In genomic region chr3L:636434-636833, dm6 we compare ENCODE assay signal across 1 fruit fly cellular context.
TF ChIP-seq lines count a peak whose summit lies in the region.

No protein-coding gene starts in this region.

TF ChIP-seq in whole organism, embryonic, 481 proteins besides CTCF, POLR2A, EP300 and RAD21 (continued from another document and continues in another):
- TF ChIP-seq zen2 (GFP tag; IDR thresholded peaks at IDR 0.05; lab: Robert Waterston, UW; ENCODE audit: partially characterized antibody) (no peak), jing (GFP tag; optimal IDR thresholded peaks at IDR 0.05; lab: Kevin White, UChicago) (peak; percentile 59), zen (tag; optimal IDR thresholded peaks at IDR 0.05; lab: Kevin White, UChicago) (peak; percentile 49), Gsc (GFP tag; IDR thresholded peaks at IDR 0.05; lab: Robert Waterston, UW) (peak; percentile 57), prd (optimal IDR thresholded peaks at IDR 0.05; lab: Kevin White, UChicago) (no peak), prd (GFP tag; IDR thresholded peaks at IDR 0.05; lab: Robert Waterston, UW) (peak; percentile 80; the same call in 2 of the 3 replicates), tx (GFP tag; optimal IDR thresholded peaks at IDR 0.05; lab: Kevin White, UChicago) (peak; percentile 12), kay (GFP tag; optimal IDR thresholded peaks at IDR 0.05; lab: Kevin White, UChicago) (peak; percentile 40), CG5180 (GFP tag; optimal IDR thresholded peaks at IDR 0.05; lab: Kevin White, UChicago) (peak; percentile 15), z (GFP tag; IDR thresholded peaks at IDR 0.05; lab: Robert Waterston, UW) (no peak), CG11093 (GFP tag; IDR thresholded peaks at IDR 0.05; lab: Robert Waterston, UW) (0 out of 3 replicates have a peak, but pooled peaks have one; percentile 36), CG10209 (GFP tag; optimal IDR thresholded peaks at IDR 0.05; lab: Kevin White, UChicago) (peak; percentile 70), HHEX (GFP tag; optimal IDR thresholded peaks at IDR 0.05; lab: Kevin White, UChicago) (peak; percentile 6), pho (GFP tag; optimal IDR thresholded peaks at IDR 0.05; lab: Kevin White, UChicago) (no peak), CG13894 (tag; optimal IDR thresholded peaks at IDR 0.05; lab: Kevin White, UChicago) (no peak), CG32767 (GFP tag; IDR thresholded peaks at IDR 0.05; lab: Robert Waterston, UW) (peak; percentile 50; the same call in 1 of the 2 replicates), chif (GFP tag; optimal IDR thresholded peaks at IDR 0.05; lab: Kevin White, UChicago) (peak; percentile 70 to 73), vvl (GFP tag; IDR thresholded peaks at IDR 0.05; lab: Robert Waterston, UW) (peak; percentile 82), lmd (GFP tag; IDR thresholded peaks at IDR 0.05; lab: Robert Waterston, UW) (peak; percentile 77), CG33557 (GFP tag; optimal IDR thresholded peaks at IDR 0.05; lab: Kevin White, UChicago) (no peak), ATbp (GFP tag; optimal IDR thresholded peaks at IDR 0.05; lab: Kevin White, UChicago) (peak; percentile 80), Hmr (GFP tag; optimal IDR thresholded peaks at IDR 0.05; lab: Kevin White, UChicago) (no peak), MTF-1 (GFP tag; optimal IDR thresholded peaks at IDR 0.05; lab: Kevin White, UChicago; ENCODE audit: borderline replicate concordance) (peak; percentile 2), h (optimal IDR thresholded peaks at IDR 0.05; lab: Kevin White, UChicago) (no peak), Blimp-1 (GFP tag; optimal IDR thresholded peaks at IDR 0.05; lab: Kevin White, UChicago) (peak; percentile 84), Fer3 (tag; optimal IDR thresholded peaks at IDR 0.05; lab: Kevin White, UChicago) (no peak), CG7556 (GFP tag; optimal IDR thresholded peaks at IDR 0.05; lab: Kevin White, UChicago) (peak; percentile 27), MESR4 (GFP tag; optimal IDR thresholded peaks at IDR 0.05; lab: Kevin White, UChicago) (no peak), bcd (GFP tag; optimal IDR thresholded peaks at IDR 0.05; lab: Kevin White, UChicago) (peak; percentile 29), sug (tag; optimal IDR thresholded peaks at IDR 0.05; lab: Kevin White, UChicago) (no peak), ind (GFP tag; optimal IDR thresholded peaks at IDR 0.05; lab: Kevin White, UChicago) (peak; percentile 69), CkIIα-i1 (GFP tag; IDR thresholded peaks at IDR 0.05; lab: Robert Waterston, UW) (no peak), CG15073 (GFP tag; optimal IDR thresholded peaks at IDR 0.05; lab: Kevin White, UChicago) (no peak), gt (GFP tag; IDR thresholded peaks at IDR 0.05; lab: Robert Waterston, UW) (no peak), lab (GFP tag; optimal IDR thresholded peaks at IDR 0.05; lab: Kevin White, UChicago) (peak; percentile 54), lola (GFP tag; optimal IDR thresholded peaks at IDR 0.05; lab: Kevin White, UChicago) (peak in 1 of 3 experiments; percentile 64), ase (GFP tag; IDR thresholded peaks at IDR 0.05; lab: Robert Waterston, UW) (peak; percentile 60; the same call in 1 of the 3 replicates), NC2α (GFP tag; optimal IDR thresholded peaks at IDR 0.05; lab: Kevin White, UChicago) (no peak), Ets65A (GFP tag; lab: Kevin White, UChicago) (peak; percentile 3), ttk (GFP tag; IDR thresholded peaks at IDR 0.05; lab: Robert Waterston, UW) (peak; percentile 59; the same call in 1 of the 2 replicates), nom (GFP tag; optimal IDR thresholded peaks at IDR 0.05; lab: Kevin White, UChicago) (no peak), nerfin-1 (tag; optimal IDR thresholded peaks at IDR 0.05; lab: Kevin White, UChicago) (peak; percentile 36), CG18476 (GFP tag; optimal IDR thresholded peaks at IDR 0.05; lab: Kevin White, UChicago) (peak; percentile 47), HmgD (GFP tag; optimal IDR thresholded peaks at IDR 0.05; lab: Kevin White, UChicago) (no peak), CG15269 (tag; optimal IDR thresholded peaks at IDR 0.05; lab: Kevin White, UChicago) (peak; percentile 38), CG6689 (GFP tag; IDR thresholded peaks at IDR 0.05; lab: Robert Waterston, UW) (peak; percentile 72), unc-4 (GFP tag; IDR thresholded peaks at IDR 0.05; lab: Robert Waterston, UW; ENCODE audit: partially characterized antibody) (no peak), CG6854 (GFP tag; optimal IDR thresholded peaks at IDR 0.05; lab: Kevin White, UChicago) (no peak), CG10366 (GFP tag; IDR thresholded peaks at IDR 0.05; lab: Robert Waterston, UW) (peak; percentile 72), CG32532 (GFP tag; IDR thresholded peaks at IDR 0.05; lab: Robert Waterston, UW) (peak; percentile 33; the same call in 1 of the 2 replicates), CG13287 (GFP tag; IDR thresholded peaks at IDR 0.05; lab: Robert Waterston, UW; ENCODE audit: partially characterized antibody) (no peak), CG8290 (GFP tag; optimal IDR thresholded peaks at IDR 0.05; lab: Kevin White, UChicago) (no peak), CG8290 (tag; optimal IDR thresholded peaks at IDR 0.05; lab: Kevin White, UChicago) (peak in 1 of 2 experiments; percentile 63), CG17829 (tag; optimal IDR thresholded peaks at IDR 0.05; lab: Kevin White, UChicago) (peak; percentile 72), Mad (GFP tag; optimal IDR thresholded peaks at IDR 0.05; lab: Kevin White, UChicago) (peak; percentile 57), da (GFP tag; optimal IDR thresholded peaks at IDR 0.05; lab: Kevin White, UChicago) (no peak), CG10267 (tag; optimal IDR thresholded peaks at IDR 0.05; lab: Kevin White, UChicago) (peak; percentile 38), Pdp1 (GFP tag; optimal IDR thresholded peaks at IDR 0.05; lab: Kevin White, UChicago) (peak; percentile 25 to 36), trh (GFP tag; optimal IDR thresholded peaks at IDR 0.05; lab: Kevin White, UChicago) (peak; percentile 15), ara (GFP tag; IDR thresholded peaks at IDR 0.05; lab: Robert Waterston, UW) (peak; percentile 77), sima (GFP tag; optimal IDR thresholded peaks at IDR 0.05; lab: Kevin White, UChicago) (no peak), E2f1 (GFP tag; IDR thresholded peaks at IDR 0.05; lab: Robert Waterston, UW) (peak; percentile 62), CG8388 (GFP tag; optimal IDR thresholded peaks at IDR 0.05; lab: Kevin White, UChicago) (peak; percentile 84), bbx (GFP tag; IDR thresholded peaks at IDR 0.05; lab: Robert Waterston, UW; ENCODE audit: partially characterized antibody) (no peak), chm (GFP tag; IDR thresholded peaks at IDR 0.05; lab: Robert Waterston, UW) (no peak), CG2889 (GFP tag; IDR thresholded peaks at IDR 0.05; lab: Robert Waterston, UW) (no peak), wek (GFP tag; optimal IDR thresholded peaks at IDR 0.05; lab: Kevin White, UChicago) (no peak), ato (GFP tag; IDR thresholded peaks at IDR 0.05; lab: Robert Waterston, UW; ENCODE audit: partially characterized antibody) (no peak), CG2129 (GFP tag; IDR thresholded peaks at IDR 0.05; lab: Robert Waterston, UW; ENCODE audit: partially characterized antibody) (no peak), Hr39 (optimal IDR thresholded peaks at IDR 0.05; lab: Kevin White, UChicago) (no peak), CG15601 (tag; optimal IDR thresholded peaks at IDR 0.05; lab: Kevin White, UChicago) (peak; percentile 56), Hsf (GFP tag; optimal IDR thresholded peaks at IDR 0.05; lab: Kevin White, UChicago) (peak; percentile 57), CG3995 (GFP tag; optimal IDR thresholded peaks at IDR 0.05; lab: Kevin White, UChicago) (no peak), CG17359 (tag; optimal IDR thresholded peaks at IDR 0.05; lab: Kevin White, UChicago) (peak; percentile 75), grau (tag; optimal IDR thresholded peaks at IDR 0.05; lab: Kevin White, UChicago) (peak; percentile 60), zf30C (GFP tag; optimal IDR thresholded peaks at IDR 0.05; lab: Kevin White, UChicago) (no peak), NC2β (GFP tag; optimal IDR thresholded peaks at IDR 0.05; lab: Kevin White, UChicago) (peak; percentile 64), CG5245 (GFP tag; optimal IDR thresholded peaks at IDR 0.05; lab: Kevin White, UChicago) (peak; percentile 65), CG15011 (GFP tag; optimal IDR thresholded peaks at IDR 0.05; lab: Kevin White, UChicago) (no peak), CG9727 (GFP tag; optimal IDR thresholded peaks at IDR 0.05; lab: Kevin White, UChicago) (peak; percentile 47), CG18619 (GFP tag; optimal IDR thresholded peaks at IDR 0.05; lab: Kevin White, UChicago) (peak; percentile 40), CoRest (tag; optimal IDR thresholded peaks at IDR 0.05; lab: Kevin White, UChicago) (peak; percentile 51), Asciz (GFP tag; optimal IDR thresholded peaks at IDR 0.05; lab: Kevin White, UChicago) (peak; percentile 58), dimm (GFP tag; IDR thresholded peaks at IDR 0.05; lab: Robert Waterston, UW) (no peak), CG2202 (tag; optimal IDR thresholded peaks at IDR 0.05; lab: Kevin White, UChicago) (peak; percentile 52), CG31224 (GFP tag; IDR thresholded peaks at IDR 0.05; lab: Robert Waterston, UW) (peak; percentile 19; the same call in 1 of the 2 replicates), Oaz (GFP tag; IDR thresholded peaks at IDR 0.05; lab: Robert Waterston, UW) (no peak), CG30403 (GFP tag; optimal IDR thresholded peaks at IDR 0.05; lab: Kevin White, UChicago) (peak; percentile 54), Myb (GFP tag; optimal IDR thresholded peaks at IDR 0.05; lab: Kevin White, UChicago) (peak; percentile 2), Six4 (GFP tag; optimal IDR thresholded peaks at IDR 0.05; lab: Kevin White, UChicago) (peak; percentile 48), H2.0 (GFP tag; IDR thresholded peaks at IDR 0.05; lab: Robert Waterston, UW) (peak; percentile 62), gcm (GFP tag; optimal IDR thresholded peaks at IDR 0.05; lab: Kevin White, UChicago) (peak; percentile 45), az2 (GFP tag; optimal IDR thresholded peaks at IDR 0.05; lab: Kevin White, UChicago) (peak; percentile 65), Poxn (GFP tag; IDR thresholded peaks at IDR 0.05; lab: Robert Waterston, UW) (0 out of 2 replicates have a peak, but pooled peaks have one; percentile 26), D19A (tag; optimal IDR thresholded peaks at IDR 0.05; lab: Kevin White, UChicago) (peak; percentile 61), Ptx1 (GFP tag; IDR thresholded peaks at IDR 0.05; lab: Robert Waterston, UW) (peak; percentile 64), CG4820 (GFP tag; optimal IDR thresholded peaks at IDR 0.05; lab: Kevin White, UChicago) (peak; percentile 71), so (GFP tag; IDR thresholded peaks at IDR 0.05; lab: Robert Waterston, UW) (peak; percentile 40; the same call in 1 of the 3 replicates), CG43689 (GFP tag; IDR thresholded peaks at IDR 0.05; lab: Robert Waterston, UW) (no peak), cwo (GFP tag; optimal IDR thresholded peaks at IDR 0.05; lab: Kevin White, UChicago) (no peak), Mes4 (GFP tag; optimal IDR thresholded peaks at IDR 0.05; lab: Kevin White, UChicago) (peak; percentile 50), stc (GFP tag; IDR thresholded peaks at IDR 0.05; lab: Robert Waterston, UW) (peak; percentile 24; the same call in 1 of the 2 replicates), Tbp (GFP tag; optimal IDR thresholded peaks at IDR 0.05; lab: Kevin White, UChicago) (no peak), Side (GFP tag; optimal IDR thresholded peaks at IDR 0.05; lab: Kevin White, UChicago) (no peak), pb (GFP tag; optimal IDR thresholded peaks at IDR 0.05; lab: Kevin White, UChicago) (no peak), wor (GFP tag; IDR thresholded peaks at IDR 0.05; lab: Robert Waterston, UW) (peak; percentile 59), bab2 (GFP tag; optimal IDR thresholded peaks at IDR 0.05; lab: Kevin White, UChicago) (peak; percentile 47), Stat92E (GFP tag; optimal IDR thresholded peaks at IDR 0.05; lab: Kevin White, UChicago) (no peak), her (GFP tag; optimal IDR thresholded peaks at IDR 0.05; lab: Kevin White, UChicago) (no peak), CG8944 (GFP tag; optimal IDR thresholded peaks at IDR 0.05; lab: Kevin White, UChicago) (peak; percentile 15), CG13296 (GFP tag; optimal IDR thresholded peaks at IDR 0.05; lab: Kevin White, UChicago) (no peak), CG13424 (tag; optimal IDR thresholded peaks at IDR 0.05; lab: Kevin White, UChicago) (peak; percentile 42), ci (GFP tag; IDR thresholded peaks at IDR 0.05; lab: Robert Waterston, UW) (peak; percentile 81; the same call in 2 of the 3 replicates), trem (tag; optimal IDR thresholded peaks at IDR 0.05; lab: Kevin White, UChicago) (peak; percentile 66), slbo (GFP tag; IDR thresholded peaks at IDR 0.05; lab: Robert Waterston, UW) (peak; percentile 54), CG15696 (tag; optimal IDR thresholded peaks at IDR 0.05; lab: Kevin White, UChicago) (peak; percentile 37), unpg (GFP tag; optimal IDR thresholded peaks at IDR 0.05; lab: Kevin White, UChicago) (peak; percentile 75), CG3838 (GFP tag; optimal IDR thresholded peaks at IDR 0.05; lab: Kevin White, UChicago) (peak; percentile 20), Usf (GFP tag; optimal IDR thresholded peaks at IDR 0.05; lab: Kevin White, UChicago) (no peak), CG11398 (GFP tag; optimal IDR thresholded peaks at IDR 0.05; lab: Kevin White, UChicago) (no peak), CG17568 (GFP tag; optimal IDR thresholded peaks at IDR 0.05; lab: Kevin White, UChicago) (peak; percentile 35), CG10462 (GFP tag; optimal IDR thresholded peaks at IDR 0.05; lab: Kevin White, UChicago) (peak; percentile 3), pita (GFP tag; optimal IDR thresholded peaks at IDR 0.05; lab: Kevin White, UChicago) (no peak), D (optimal IDR thresholded peaks at IDR 0.05; lab: Kevin White, UChicago) (no peak), D (GFP tag; optimal IDR thresholded peaks at IDR 0.05; lab: Kevin White, UChicago) (peak; percentile 73), row (GFP tag; IDR thresholded peaks at IDR 0.05; lab: Robert Waterston, UW) (peak; percentile 71), nmo (GFP tag; optimal IDR thresholded peaks at IDR 0.05; lab: Kevin White, UChicago) (peak; percentile 67), CG8089 (GFP tag; optimal IDR thresholded peaks at IDR 0.05; lab: Kevin White, UChicago) (peak; percentile 37), cad (GFP tag; optimal IDR thresholded peaks at IDR 0.05; lab: Kevin White, UChicago) (no peak), Rx (GFP tag; IDR thresholded peaks at IDR 0.05; lab: Robert Waterston, UW) (peak; percentile 72), CG8924 (tag; optimal IDR thresholded peaks at IDR 0.05; lab: Kevin White, UChicago) (peak; percentile 40), CG12155 (GFP tag; optimal IDR thresholded peaks at IDR 0.05; lab: Kevin White, UChicago) (peak; percentile 28), CG11560 (tag; IDR thresholded peaks at IDR 0.05; lab: Robert Waterston, UW) (no peak)
